Worm (Caenorhabditis elegans): ENCODE measurements around the gene ops-1.

DNA sequence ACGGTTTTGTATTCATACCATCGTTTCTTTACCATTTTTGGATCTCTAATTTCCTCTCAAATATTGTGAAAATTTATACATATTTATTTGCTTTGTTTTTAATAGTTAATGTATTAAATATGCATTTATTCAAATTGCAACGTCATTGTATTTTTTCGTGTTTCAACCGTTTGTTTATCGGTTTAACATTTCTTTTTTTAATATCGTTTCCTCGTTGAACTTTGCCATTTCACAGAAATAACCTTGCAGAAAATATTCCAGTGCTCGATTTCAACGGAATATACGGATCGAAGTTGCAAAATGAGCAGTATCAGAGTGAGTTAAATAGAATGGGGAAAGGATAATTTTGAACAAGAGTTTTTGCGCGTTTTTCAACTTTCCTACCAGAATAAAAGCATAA lies 45.2 kb upstream of the ops-1 start, which contains the start of gene seu-1:
- TF ChIP-seq nhr-77 (tag; optimal IDR thresholded peaks at IDR 0.05) (no peak), R02D3.7 (tag; optimal IDR thresholded peaks at IDR 0.05) (no peak), unc-39 (tag; optimal IDR thresholded peaks at IDR 0.05) (no peak), snpc-4 (tag; optimal IDR thresholded peaks at IDR 0.05) (no peak)

Data from whole organism, L2 larva.